Worm (Caenorhabditis elegans) whole organism, mixed stage, embryonic: ENCODE data around the gene hex-3.

Experiments
- M03D4.4 ChIP-seq: sonication (generic microtip); optimal IDR thresholded peaks from 2 replicates; lab custom pipeline; 2017; ENCODE audit warnings: mild to moderate bottlenecking, missing genetic modification characterization, missing compliant biosample characterization
- ceh-83 ChIP-seq: fragments of 200-800 bp; sonication (Bioruptor generic); optimal IDR thresholded peaks from 2 replicates; lab custom pipeline; 2018; ENCODE audit warnings: mild to moderate bottlenecking, missing genetic modification characterization, missing compliant biosample characterization
- ces-1 ChIP-seq: fragments of 150-350 bp; optimal IDR thresholded peaks from 2 replicates; lab custom pipeline; 2014; ENCODE audit warnings: missing biosample characterization, missing genetic modification reagents, missing genetic modification characterization
- ham-2 ChIP-seq: fragments of 200-800 bp; sonication (Bioruptor generic); optimal IDR thresholded peaks from 2 replicates; lab custom pipeline; 2018; ENCODE audit warnings: mild to moderate bottlenecking, missing genetic modification characterization, missing compliant biosample characterization
- lin-13 ChIP-seq: fragments of 150-350 bp; optimal IDR thresholded peaks from 2 replicates; lab custom pipeline; 2014; ENCODE audit warnings: missing biosample characterization, missing genetic modification characterization
- lin-32 ChIP-seq: fragments of 200-800 bp; sonication (Bioruptor generic); optimal IDR thresholded peaks from 2 replicates; lab custom pipeline; 2018; ENCODE audit warnings: mild to moderate bottlenecking, missing genetic modification characterization, missing compliant biosample characterization
- mab-5 ChIP-seq: fragments of 150-350 bp; optimal IDR thresholded peaks from 2 replicates; lab custom pipeline; 2014; ENCODE audit warnings: missing biosample characterization, missing genetic modification characterization
- nhr-12 ChIP-seq: fragments of 150-350 bp; optimal IDR thresholded peaks from 2 replicates; lab custom pipeline; 2014; ENCODE audit warnings: missing biosample characterization, missing genetic modification characterization
- nhr-28 ChIP-seq: fragments of 150-350 bp; optimal IDR thresholded peaks from 2 replicates; lab custom pipeline; 2014; ENCODE audit warnings: missing biosample characterization, missing genetic modification characterization
- sem-2 ChIP-seq: fragments of 200-800 bp; sonication (Bioruptor generic); optimal IDR thresholded peaks from 2 replicates; lab custom pipeline; 2018; ENCODE audit warnings: mild to moderate bottlenecking, missing genetic modification characterization, missing compliant biosample characterization
- unc-62 ChIP-seq: fragments of 150-350 bp; optimal IDR thresholded peaks from 2 replicates; lab custom pipeline; 2014; ENCODE audit warnings: missing biosample characterization, missing genetic modification reagents, missing genetic modification characterization
- zip-8 ChIP-seq: fragments of 150-350 bp; optimal IDR thresholded peaks from 2 replicates; lab custom pipeline; 2014; ENCODE audit warnings: missing biosample characterization, missing genetic modification characterization

ce11 chrIII:10807236-10807635 lies 41.8 kb upstream of the hex-3 start:
- TF ChIP-seq unc-62 (GFP tag; lab: Kevin White, UChicago) (no peak), ham-2 (GFP tag; lab: Kevin White, UChicago) (no peak), sem-2 (GFP tag; lab: Kevin White, UChicago) (no peak), lin-32 (GFP tag; lab: Kevin White, UChicago) (no peak), mab-5 (tag; lab: Kevin White, UChicago) (no peak), nhr-28 (tag; lab: Kevin White, UChicago) (no peak), zip-8 (tag; lab: Kevin White, UChicago) (no peak), ceh-83 (GFP tag; lab: Kevin White, UChicago) (no peak), nhr-12 (tag; lab: Kevin White, UChicago) (no peak), ces-1 (GFP tag; lab: Kevin White, UChicago) (no peak), lin-13 (tag; lab: Kevin White, UChicago) (no peak), M03D4.4 (tag; lab: Kevin White, UChicago) (no peak)
